Worm (Caenorhabditis elegans): ENCODE measurements around the gene eri-9.

ce11 chrIII:4961281-4961680, 29.0 kb downstream of the eri-9 start:
- TF ChIP-seq T22C8.4 (GFP tag; IDR thresholded peaks at IDR 0.05) (no peak), tab-1 (GFP tag; IDR thresholded peaks at IDR 0.05) (no peak)

Measured in whole organism, midembryonic.